Fruit fly (Drosophila melanogaster) whole organism, embryonic: ENCODE results near the gene sif.
A peak's percentile ranks its signal among the peaks of the same experiment; 100 is the strongest.

Experiments
- Asciz ChIP-seq: fragments of 200-800 bp; sonication (Bioruptor generic); optimal IDR thresholded peaks from 2 replicates; lab custom pipeline; 2017; ENCODE audit warnings: missing biosample characterization, mild to moderate bottlenecking, missing genetic modification characterization, missing genetic modification reagents
- CG10209 ChIP-seq: fragments of 200-800 bp; sonication (Bioruptor generic); optimal IDR thresholded peaks from 3 replicates; lab custom pipeline; 2017; ENCODE audit warnings: missing biosample characterization, mild to moderate bottlenecking, missing genetic modification characterization, missing genetic modification reagents
- CG10462 ChIP-seq: fragments of 200-800 bp; sonication (Bioruptor generic); optimal IDR thresholded peaks from 2 replicates; lab custom pipeline; 2016; ENCODE audit warnings: missing biosample characterization, missing genetic modification characterization
- CG11456 ChIP-seq: fragments of 200-800 bp; sonication (Bioruptor generic); IDR thresholded peaks from 3 replicates; pipeline ENCODE4 v1.3.6; 2022; ENCODE audit warnings: missing biosample characterization, missing genetic modification characterization
- CG14441 ChIP-seq: fragments of 200-800 bp; sonication (Bioruptor generic); IDR thresholded peaks from 2 replicates; pipeline ENCODE4 v1.3.6; 2022; ENCODE audit warnings: missing biosample characterization, missing genetic modification characterization
- CG17568 ChIP-seq: fragments of 200-800 bp; sonication (Bioruptor generic); optimal IDR thresholded peaks from 2 replicates; lab custom pipeline; 2018; ENCODE audit warnings: missing biosample characterization, mild to moderate bottlenecking, missing genetic modification characterization, moderate library complexity
- CG30431 ChIP-seq: fragments of 200-800 bp; sonication (Bioruptor generic); optimal IDR thresholded peaks from 2 replicates; lab custom pipeline; 2017; ENCODE audit warnings: missing biosample characterization, missing genetic modification characterization
- CG31388 ChIP-seq: fragments of 200-800 bp; sonication (Bioruptor generic); optimal IDR thresholded peaks from 2 replicates; lab custom pipeline; 2016; ENCODE audit warnings: missing biosample characterization, missing genetic modification characterization
- CG32767 ChIP-seq: fragments of 200-800 bp; sonication (Bioruptor generic); IDR thresholded peaks from 2 replicates; pipeline ENCODE4 v1.3.6; 2022; ENCODE audit warnings: missing biosample characterization, missing genetic modification characterization
- CG3726 ChIP-seq: fragments of 200-800 bp; sonication (Bioruptor generic); IDR thresholded peaks from 3 replicates; pipeline ENCODE4, ENCODE4 v1.3.6; 2022; ENCODE audit warnings: missing biosample characterization, missing genetic modification characterization
- CG3995 ChIP-seq: fragments of 200-800 bp; sonication (Bioruptor generic); optimal IDR thresholded peaks from 3 replicates; lab custom pipeline; 2016; ENCODE audit warnings: missing biosample characterization, missing genetic modification characterization
- CG4820 ChIP-seq: fragments of 200-800 bp; sonication (Bioruptor generic); optimal IDR thresholded peaks from 3 replicates; lab custom pipeline; 2016; ENCODE audit warnings: missing biosample characterization, missing genetic modification characterization
- CG6254 ChIP-seq: fragments of 200-800 bp; sonication (Bioruptor generic); optimal IDR thresholded peaks from 3 replicates; lab custom pipeline; 2017; ENCODE audit warnings: mild to moderate bottlenecking, missing biosample characterization, missing genetic modification reagents, missing genetic modification characterization
- CG7357 ChIP-seq: fragments of 200-800 bp; sonication (Bioruptor generic); IDR thresholded peaks from 3 replicates; pipeline ENCODE4 v1.3.6; 2022; ENCODE audit warnings: missing biosample characterization, missing genetic modification characterization
- CG7786 ChIP-seq: fragments of 200-800 bp; sonication (Bioruptor generic); optimal IDR thresholded peaks from 2 replicates; lab custom pipeline; 2016; ENCODE audit warnings: missing biosample characterization, missing genetic modification characterization
- CG8924 ChIP-seq: fragments of 200-800 bp; optimal IDR thresholded peaks from 3 replicates; lab custom pipeline; 2019; ENCODE audit warnings: missing biosample characterization, mild to moderate bottlenecking, missing genetic modification characterization, moderate library complexity
- CG9215 ChIP-seq: fragments of 200-800 bp; sonication (Bioruptor generic); IDR thresholded peaks from 2 replicates; pipeline ENCODE4 v1.3.6; 2022; ENCODE audit warnings: missing biosample characterization, missing genetic modification characterization
- CrebB ChIP-seq: fragments of 200-800 bp; sonication (Bioruptor generic); optimal IDR thresholded peaks from 3 replicates; lab custom pipeline; 2018; ENCODE audit warnings: missing biosample characterization, mild to moderate bottlenecking, missing genetic modification characterization
- D ChIP-seq, 2 experiments: fragments of 200-800 bp in 1 of 2; fragments of >200 bp in 1 of 2; sonication (Bioruptor generic) in 1 of 2; optimal IDR thresholded peaks; 2 replicates in 1 of 2; 3 replicates in 1 of 2; lab custom pipeline; 2017; ENCODE audit warnings: mild to moderate bottlenecking in 1 of 2, missing biosample characterization in 1 of 2, missing genetic modification characterization in 1 of 2, missing genetic modification reagents in 1 of 2
- Dad ChIP-seq: fragments of 200-800 bp; sonication (Bioruptor generic); optimal IDR thresholded peaks from 3 replicates; lab custom pipeline; 2016; ENCODE audit warnings: missing biosample characterization, missing genetic modification characterization
- Deaf1 ChIP-seq: fragments of 200-800 bp; optimal IDR thresholded peaks from 3 replicates; lab custom pipeline; 2019; ENCODE audit warnings: missing biosample characterization, mild to moderate bottlenecking, missing genetic modification characterization, moderate library complexity
- Dp ChIP-seq: fragments of 200-800 bp; sonication (Bioruptor generic); optimal IDR thresholded peaks from 2 replicates; lab custom pipeline; 2018; ENCODE audit warnings: missing biosample characterization, mild to moderate bottlenecking, missing genetic modification characterization, moderate library complexity
- Hr39 ChIP-seq: fragments of >200 bp; optimal IDR thresholded peaks from 2 replicates; lab custom pipeline; 2017
- Kr ChIP-seq: fragments of 200-800 bp; sonication (Bioruptor generic); optimal IDR thresholded peaks from 2 replicates; lab custom pipeline; 2017; ENCODE audit warnings: missing biosample characterization, mild to moderate bottlenecking, missing genetic modification characterization
- NK7.1 ChIP-seq: fragments of 200-800 bp; sonication (Bioruptor generic); optimal IDR thresholded peaks from 3 replicates; lab custom pipeline; 2016; ENCODE audit warnings: missing biosample characterization, missing genetic modification characterization
- Side ChIP-seq: fragments of 200-800 bp; sonication (Bioruptor generic); optimal IDR thresholded peaks from 2 replicates; lab custom pipeline; 2016; ENCODE audit warnings: missing biosample characterization, missing genetic modification characterization
- Ssrp ChIP-seq: fragments of 200-800 bp; sonication (Bioruptor generic); optimal IDR thresholded peaks from 2 replicates; lab custom pipeline; 2018; ENCODE audit warnings: missing biosample characterization, mild to moderate bottlenecking, missing genetic modification characterization, moderate library complexity
- TFAM ChIP-seq: fragments of 200-800 bp; sonication (Bioruptor generic); optimal IDR thresholded peaks from 2 replicates; lab custom pipeline; 2017; ENCODE audit warnings: missing biosample characterization, missing genetic modification characterization, inconsistent platforms
- Trl ChIP-seq, 3 experiments: fragments of >200 bp in 2 of 3; fragments of 200-800 bp in 1 of 3; sonication (Bioruptor generic) in 1 of 3; optimal IDR thresholded peaks; 2 replicates in 1 of 3; 3 replicates in 2 of 3; lab custom pipeline; 2016 to 2017; ENCODE audit warnings: missing biosample characterization in 1 of 3, missing genetic modification characterization in 1 of 3
- Usf ChIP-seq: fragments of 200-800 bp; sonication (Bioruptor generic); optimal IDR thresholded peaks from 2 replicates; lab custom pipeline; 2017; ENCODE audit warnings: missing genotype, missing biosample characterization, missing genetic modification characterization
- bab2 ChIP-seq: fragments of 200-800 bp; sonication (Bioruptor generic); optimal IDR thresholded peaks from 2 replicates; lab custom pipeline; 2016; ENCODE audit warnings: missing biosample characterization, missing genetic modification characterization
- cg ChIP-seq: fragments of 200-800 bp; sonication (Bioruptor generic); optimal IDR thresholded peaks from 3 replicates; lab custom pipeline; 2019; ENCODE audit warnings: missing biosample characterization, mild to moderate bottlenecking, missing genetic modification characterization, moderate library complexity
- da ChIP-seq: fragments of 200-800 bp; sonication (Bioruptor generic); optimal IDR thresholded peaks from 2 replicates; lab custom pipeline; 2016; ENCODE audit warnings: missing biosample characterization, missing genetic modification characterization
- eyg ChIP-seq: fragments of 200-800 bp; sonication (Bioruptor generic); optimal IDR thresholded peaks from 3 replicates; lab custom pipeline; 2016; ENCODE audit warnings: missing biosample characterization, missing genetic modification characterization
- ftz-f1 ChIP-seq: fragments of 200-800 bp; sonication (Bioruptor generic); optimal IDR thresholded peaks from 2 replicates; lab custom pipeline; 2016; ENCODE audit warnings: missing biosample characterization, missing genetic modification characterization
- gcm2 ChIP-seq: fragments of 200-800 bp; sonication (Bioruptor generic); optimal IDR thresholded peaks from 2 replicates; lab custom pipeline; 2016; ENCODE audit warnings: missing biosample characterization, missing genetic modification characterization
- ham ChIP-seq: fragments of 200-800 bp; sonication (Bioruptor generic); IDR thresholded peaks from 2 replicates; pipeline ENCODE4 v1.3.6; 2022; ENCODE audit warnings: missing biosample characterization, missing genetic modification characterization
- her ChIP-seq: fragments of 200-800 bp; sonication (Bioruptor generic); optimal IDR thresholded peaks from 2 replicates; lab custom pipeline; 2016; ENCODE audit warnings: missing biosample characterization, missing genetic modification characterization
- hkb ChIP-seq, 2 experiments: fragments of 200-800 bp in 1 of 2; fragments of >200 bp in 1 of 2; sonication (Bioruptor generic) in 1 of 2; IDR thresholded peaks in 1 of 2; optimal IDR thresholded peaks in 1 of 2; 2 replicates each; pipeline versions ENCODE4 v1.3.6 to Lab custom; 2017 to 2022; ENCODE audit warnings: missing biosample characterization in 1 of 2, missing genetic modification characterization in 1 of 2
- inv ChIP-seq: fragments of 200-800 bp; sonication (Bioruptor generic); IDR thresholded peaks from 2 replicates; pipeline ENCODE4 v1.3.6; 2022; ENCODE audit warnings: missing biosample characterization, missing genetic modification characterization; ENCODE audit not compliant: partially characterized antibody
- klu ChIP-seq: fragments of 200-800 bp; sonication (Bioruptor generic); IDR thresholded peaks from 2 replicates; pipeline ENCODE4 v1.3.6; 2022; ENCODE audit warnings: missing biosample characterization, missing genetic modification characterization
- lmd ChIP-seq: fragments of 200-800 bp; sonication (Bioruptor generic); IDR thresholded peaks from 2 replicates; pipeline ENCODE4 v1.3.6; 2022; ENCODE audit warnings: missing biosample characterization, missing genetic modification characterization
- pros ChIP-seq: fragments of 200-800 bp; sonication (Bioruptor generic); optimal IDR thresholded peaks from 3 replicates; lab custom pipeline; 2019; ENCODE audit warnings: missing biosample characterization, mild to moderate bottlenecking, missing genetic modification characterization, moderate library complexity
- sna ChIP-seq: fragments of 200-800 bp; sonication (Bioruptor generic); IDR thresholded peaks from 2 replicates; pipeline ENCODE4 v1.3.6; 2022; ENCODE audit warnings: missing biosample characterization, missing genetic modification characterization; ENCODE audit not compliant: partially characterized antibody
- tgo ChIP-seq: fragments of 200-800 bp; sonication (Bioruptor generic); IDR thresholded peaks from 3 replicates; pipeline ENCODE4 v1.3.6; 2022; ENCODE audit warnings: missing biosample characterization, missing genetic modification characterization
- tll ChIP-seq, 2 experiments: fragments of 200-800 bp in 1 of 2; fragments of >200 bp in 1 of 2; sonication (Bioruptor generic) in 1 of 2; optimal IDR thresholded peaks; 2 replicates each; lab custom pipeline; 2017 to 2019; ENCODE audit warnings: missing biosample characterization in 2 of 2, missing genetic modification characterization in 2 of 2, mild to moderate bottlenecking in 1 of 2, moderate library complexity in 1 of 2
- usp ChIP-seq: fragments of >200 bp; optimal IDR thresholded peaks from 2 replicates; lab custom pipeline; 2017; ENCODE audit warnings: missing biosample characterization, missing genetic modification characterization
- vnd ChIP-seq: fragments of 200-800 bp; sonication (Bioruptor generic); IDR thresholded peaks from 3 replicates; pipeline ENCODE4 v1.3.6; 2022; ENCODE audit warnings: missing biosample characterization, missing genetic modification characterization; ENCODE audit not compliant: partially characterized antibody

Gene sif

dm6 chr3L:5751740-5752579 is 94.2 kb downstream of the sif start, which contains the start of gene DnaJ-1 (continued):
- TF ChIP-seq her (GFP tag; lab: Kevin White, UChicago) (peak; percentile 20), Dad (GFP tag; lab: Kevin White, UChicago) (no peak), TFAM (GFP tag; lab: Kevin White, UChicago) (no peak), Dp (peak; percentile 71), usp (GFP tag; lab: Kevin White, UChicago) (no peak), Deaf1 (tag; lab: Kevin White, UChicago) (peak; percentile 90), eyg (GFP tag; lab: Kevin White, UChicago) (no peak), sna (GFP tag; lab: Robert Waterston, UW) (peak; percentile 97), CG14441 (GFP tag; lab: Robert Waterston, UW) (no peak), Usf (no peak), tgo (GFP tag; lab: Robert Waterston, UW) (peak; percentile 31; the same call in 1 of the 3 replicates), vnd (peak; percentile 99), CG6254 (GFP tag; lab: Kevin White, UChicago) (no peak), CG3995 (GFP tag; lab: Kevin White, UChicago) (peak; percentile 90), CG32767 (GFP tag; lab: Robert Waterston, UW) (0 out of 2 replicates have a peak, but pooled peaks have one; percentile 16), CG17568 (no peak), da (no peak), CG11456 (no peak), tll (GFP tag; optimal IDR thresholded peaks at IDR 0.05; lab: Kevin White, UChicago) (no peak), CG30431 (GFP tag; lab: Kevin White, UChicago) (no peak), Side (GFP tag; lab: Kevin White, UChicago) (peak; percentile 43), klu (GFP tag; lab: Robert Waterston, UW) (no peak), CG31388 (GFP tag; lab: Kevin White, UChicago) (no peak), CG4820 (GFP tag; lab: Kevin White, UChicago) (no peak), Asciz (no peak), Trl (optimal IDR thresholded peaks at IDR 0.05; lab: Kevin White, UChicago) (peak in 1 of 2 experiments; percentile 17), Trl (GFP tag; optimal IDR thresholded peaks at IDR 0.05; lab: Kevin White, UChicago) (no peak), CrebB (tag; lab: Kevin White, UChicago) (peak; percentile 30), CG7357 (peak; percentile 90), Hr39 (lab: Kevin White, UChicago) (no peak), ftz-f1 (GFP tag; lab: Kevin White, UChicago) (no peak), ham (no peak), CG9215 (GFP tag; lab: Robert Waterston, UW) (no peak), D (optimal IDR thresholded peaks at IDR 0.05; lab: Kevin White, UChicago) (no peak), D (GFP tag; optimal IDR thresholded peaks at IDR 0.05; lab: Kevin White, UChicago) (no peak), hkb (optimal IDR thresholded peaks at IDR 0.05; lab: Kevin White, UChicago) (no peak), hkb (GFP tag; IDR thresholded peaks at IDR 0.05; lab: Robert Waterston, UW) (no peak), CG10462 (GFP tag; lab: Kevin White, UChicago) (no peak), pros (GFP tag; lab: Kevin White, UChicago) (peak; percentile 0), lmd (GFP tag; lab: Robert Waterston, UW) (no peak), gcm2 (no peak), CG7786 (GFP tag; lab: Kevin White, UChicago) (no peak), CG10209 (GFP tag; lab: Kevin White, UChicago) (no peak), Ssrp (peak; percentile 9), bab2 (peak; percentile 3), inv (GFP tag; lab: Robert Waterston, UW) (peak; percentile 98), cg (GFP tag; lab: Kevin White, UChicago) (no peak), CG8924 (peak; percentile 47), CG3726 (GFP tag; lab: Robert Waterston, UW) (no peak), Kr (no peak), NK7.1 (no peak)
